Worm (Caenorhabditis elegans) whole organism, mixed stage, embryonic: Measurements from ENCODE around the gene Y76A2B.4.

Experiments
- M03D4.4 ChIP-seq: sonication (generic microtip); optimal IDR thresholded peaks from 2 replicates; lab custom pipeline; 2017; ENCODE audit warnings: mild to moderate bottlenecking, missing genetic modification characterization, missing compliant biosample characterization
- bed-3 ChIP-seq: fragments of 200-800 bp; sonication (Bioruptor generic); optimal IDR thresholded peaks from 3 replicates; lab custom pipeline; 2018; ENCODE audit warnings: mild to moderate bottlenecking, missing genetic modification characterization, moderate library complexity, missing compliant biosample characterization
- blmp-1 ChIP-seq: fragments of 150-350 bp; optimal IDR thresholded peaks from 2 replicates; lab custom pipeline; 2014; ENCODE audit warnings: missing biosample characterization, missing genetic modification characterization
- ceh-43 ChIP-seq: fragments of 200-800 bp; sonication (Bioruptor generic); optimal IDR thresholded peaks from 2 replicates; lab custom pipeline; 2018; ENCODE audit warnings: mild to moderate bottlenecking, missing genetic modification characterization, moderate library complexity, missing compliant biosample characterization
- ceh-83 ChIP-seq: fragments of 200-800 bp; sonication (Bioruptor generic); optimal IDR thresholded peaks from 2 replicates; lab custom pipeline; 2018; ENCODE audit warnings: mild to moderate bottlenecking, missing genetic modification characterization, missing compliant biosample characterization
- ces-1 ChIP-seq: fragments of 150-350 bp; optimal IDR thresholded peaks from 2 replicates; lab custom pipeline; 2014; ENCODE audit warnings: missing biosample characterization, missing genetic modification reagents, missing genetic modification characterization
- cnd-1 ChIP-seq: fragments of 200-800 bp; sonication (Bioruptor generic); optimal IDR thresholded peaks from 2 replicates; lab custom pipeline; 2018; ENCODE audit warnings: mild to moderate bottlenecking, missing genetic modification characterization, missing compliant biosample characterization
- drap-1 ChIP-seq: fragments of 200-800 bp; sonication (Bioruptor generic); optimal IDR thresholded peaks from 3 replicates; lab custom pipeline; 2018; ENCODE audit warnings: mild to moderate bottlenecking, missing genetic modification characterization, missing compliant biosample characterization
- elt-1 ChIP-seq: sonication (generic microtip); optimal IDR thresholded peaks from 2 replicates; lab custom pipeline; 2017; ENCODE audit warnings: missing genetic modification characterization, mild to moderate bottlenecking, missing compliant biosample characterization, antibody characterized with exemption, moderate library complexity, borderline replicate concordance; ENCODE audit not compliant: insufficient read depth
- elt-3 ChIP-seq: fragments of 150-350 bp; optimal IDR thresholded peaks from 2 replicates; lab custom pipeline; 2014; ENCODE audit warnings: missing biosample characterization, missing genetic modification characterization
- flh-1 ChIP-seq: fragments of 200-800 bp; sonication (Bioruptor generic); optimal IDR thresholded peaks from 2 replicates; lab custom pipeline; 2018; ENCODE audit warnings: mild to moderate bottlenecking, missing genetic modification characterization, moderate library complexity, missing compliant biosample characterization
- ham-2 ChIP-seq: fragments of 200-800 bp; sonication (Bioruptor generic); optimal IDR thresholded peaks from 2 replicates; lab custom pipeline; 2018; ENCODE audit warnings: mild to moderate bottlenecking, missing genetic modification characterization, missing compliant biosample characterization
- hlh-1 ChIP-seq: fragments of 150-350 bp; optimal IDR thresholded peaks from 2 replicates; lab custom pipeline; 2014; ENCODE audit warnings: missing biosample characterization, missing genetic modification reagents, missing genetic modification characterization
- lin-13 ChIP-seq: fragments of 150-350 bp; optimal IDR thresholded peaks from 2 replicates; lab custom pipeline; 2014; ENCODE audit warnings: missing biosample characterization, missing genetic modification characterization
- lin-32 ChIP-seq: fragments of 200-800 bp; sonication (Bioruptor generic); optimal IDR thresholded peaks from 2 replicates; lab custom pipeline; 2018; ENCODE audit warnings: mild to moderate bottlenecking, missing genetic modification characterization, missing compliant biosample characterization
- lsy-2 ChIP-seq: fragments of 150-350 bp; optimal IDR thresholded peaks from 2 replicates; lab custom pipeline; 2014; ENCODE audit warnings: missing biosample characterization, missing genetic modification characterization
- mab-5 ChIP-seq: fragments of 150-350 bp; optimal IDR thresholded peaks from 2 replicates; lab custom pipeline; 2014; ENCODE audit warnings: missing biosample characterization, missing genetic modification characterization
- mep-1 ChIP-seq: fragments of 150-350 bp; optimal IDR thresholded peaks from 2 replicates; lab custom pipeline; 2017; ENCODE audit warnings: missing biosample characterization, missing genetic modification reagents, missing genetic modification characterization, inconsistent platforms
- mls-2 ChIP-seq: sonication (generic microtip); optimal IDR thresholded peaks from 2 replicates; lab custom pipeline; 2016; ENCODE audit warnings: mild to moderate bottlenecking, missing genetic modification characterization, moderate library complexity, missing compliant biosample characterization
- nhr-12 ChIP-seq: fragments of 150-350 bp; optimal IDR thresholded peaks from 2 replicates; lab custom pipeline; 2014; ENCODE audit warnings: missing biosample characterization, missing genetic modification characterization
- nhr-237 ChIP-seq: fragments of 150-350 bp; optimal IDR thresholded peaks from 2 replicates; lab custom pipeline; 2014; ENCODE audit warnings: missing biosample characterization, missing genetic modification characterization
- nhr-28 ChIP-seq: fragments of 150-350 bp; optimal IDR thresholded peaks from 2 replicates; lab custom pipeline; 2014; ENCODE audit warnings: missing biosample characterization, missing genetic modification characterization
- nhr-76 ChIP-seq: sonication (generic microtip); optimal IDR thresholded peaks from 2 replicates; lab custom pipeline; 2017; ENCODE audit warnings: missing biosample characterization, missing genetic modification characterization
- pha-4 ChIP-seq: fragments of 150-350 bp; optimal IDR thresholded peaks from 2 replicates; lab custom pipeline; 2018; ENCODE audit warnings: missing biosample characterization, missing genetic modification reagents, missing genetic modification characterization
- snpc-4 ChIP-seq: fragments of 150-350 bp; optimal IDR thresholded peaks from 2 replicates; lab custom pipeline; 2014; ENCODE audit warnings: missing biosample characterization, missing genetic modification characterization
- tbx-8 ChIP-seq: fragments of 200-800 bp; sonication (Bioruptor generic); optimal IDR thresholded peaks from 2 replicates; lab custom pipeline; 2018; ENCODE audit warnings: mild to moderate bottlenecking, missing genetic modification characterization, moderate library complexity, missing compliant biosample characterization
- unc-120 ChIP-seq: sonication (generic microtip); optimal IDR thresholded peaks from 2 replicates; lab custom pipeline; 2017; ENCODE audit warnings: missing genetic modification characterization, missing compliant biosample characterization; ENCODE audit not compliant: poor library complexity, severe bottlenecking
- unc-39 ChIP-seq: fragments of 150-350 bp; optimal IDR thresholded peaks from 2 replicates; lab custom pipeline; 2014; ENCODE audit warnings: missing biosample characterization, missing genetic modification characterization
- unc-62 ChIP-seq: fragments of 150-350 bp; optimal IDR thresholded peaks from 2 replicates; lab custom pipeline; 2014; ENCODE audit warnings: missing biosample characterization, missing genetic modification reagents, missing genetic modification characterization
- zip-8 ChIP-seq: fragments of 150-350 bp; optimal IDR thresholded peaks from 2 replicates; lab custom pipeline; 2014; ENCODE audit warnings: missing biosample characterization, missing genetic modification characterization
- ztf-11 ChIP-seq: fragments of 150-350 bp; optimal IDR thresholded peaks from 2 replicates; lab custom pipeline; 2014; ENCODE audit warnings: missing biosample characterization, missing genetic modification characterization

The Y76A2B.4 gene

ce11 chrIII:13524021-13524420, 22.6 kb downstream of the Y76A2B.4 start, which contains the start of gene pod-1:
pod-1 (minus strand) TSS chrIII:13524121.
- TF ChIP-seq lin-13 (tag; lab: Kevin White, UChicago), result no peak
- TF ChIP-seq ceh-83 (GFP tag; lab: Kevin White, UChicago), result no peak
- no peak for TF ChIP-seq snpc-4 (tag; lab: Kevin White, UChicago)
- TF ChIP-seq zip-8, result no peak
- no peak for TF ChIP-seq nhr-237 (tag; lab: Kevin White, UChicago)
- TF ChIP-seq elt-1 (tag; lab: Kevin White, UChicago), result no peak
- no peak for TF ChIP-seq blmp-1 (tag; lab: Kevin White, UChicago)
- no peak for TF ChIP-seq ces-1
- TF ChIP-seq lin-32 (GFP tag; lab: Kevin White, UChicago), result no peak
- no peak for TF ChIP-seq nhr-12
- no peak for TF ChIP-seq tbx-8 (GFP tag; lab: Kevin White, UChicago)
- no peak for TF ChIP-seq lsy-2 (tag; lab: Kevin White, UChicago)
- no peak for TF ChIP-seq mls-2 (tag; lab: Kevin White, UChicago)
- no peak for TF ChIP-seq ztf-11 (tag; lab: Kevin White, UChicago)
- TF ChIP-seq bed-3 (GFP tag; lab: Kevin White, UChicago), result no peak
- no peak for TF ChIP-seq nhr-28 (tag; lab: Kevin White, UChicago)
- TF ChIP-seq mab-5 (tag; lab: Kevin White, UChicago), result no peak

ce11 chrIII:13518437-13518836, 28.1 kb downstream of the Y76A2B.4 start:
- TF ChIP-seq ceh-83 (GFP tag; lab: Kevin White, UChicago) (no peak), unc-62 (no peak), nhr-237 (tag; lab: Kevin White, UChicago) (no peak), drap-1 (GFP tag; lab: Kevin White, UChicago) (no peak), nhr-76 (tag; lab: Kevin White, UChicago) (no peak), tbx-8 (GFP tag; lab: Kevin White, UChicago) (no peak), ceh-43 (GFP tag; lab: Kevin White, UChicago) (no peak), mls-2 (tag; lab: Kevin White, UChicago) (no peak), unc-39 (no peak), snpc-4 (tag; lab: Kevin White, UChicago) (no peak), cnd-1 (tag; lab: Kevin White, UChicago) (no peak), elt-1 (tag; lab: Kevin White, UChicago) (no peak), blmp-1 (tag; lab: Kevin White, UChicago) (no peak), elt-3 (no peak), pha-4 (no peak), flh-1 (GFP tag; lab: Kevin White, UChicago) (no peak), hlh-1 (no peak), ces-1 (no peak)

- TF ChIP-seq ham-2, result no peak
- no peak for TF ChIP-seq mab-5 (tag; lab: Kevin White, UChicago)
- no peak for TF ChIP-seq lsy-2 (tag; lab: Kevin White, UChicago)
- peak; percentile 21 for TF ChIP-seq ces-1
Measured at ce11 chrIII:13514470-13514869, 32.1 kb downstream of the Y76A2B.4 start, which contains the start of gene mlh-1. mlh-1 (minus strand) TSS chrIII:13514570.

ce11 chrIII:13510753-13511152, 35.8 kb downstream of the Y76A2B.4 start:
- no peak for TF ChIP-seq hlh-1

ce11 chrIII:13505718-13506117, 40.9 kb downstream of the Y76A2B.4 start, which contains the start of gene T28A8.3:
T28A8.3 (plus strand) TSS chrIII:13506018.
- TF ChIP-seq lsy-2 (tag; lab: Kevin White, UChicago) (no peak), elt-1 (tag; lab: Kevin White, UChicago) (no peak), blmp-1 (tag; lab: Kevin White, UChicago) (no peak), ces-1 (no peak), mab-5 (tag; lab: Kevin White, UChicago) (no peak), M03D4.4 (no peak), bed-3 (GFP tag; lab: Kevin White, UChicago) (no peak), tbx-8 (GFP tag; lab: Kevin White, UChicago) (no peak), elt-3 (no peak), unc-39 (no peak), cnd-1 (tag; lab: Kevin White, UChicago) (no peak), drap-1 (GFP tag; lab: Kevin White, UChicago) (no peak), mep-1 (tag; lab: Kevin White, UChicago) (no peak), unc-120 (tag; lab: Kevin White, UChicago) (no peak), mls-2 (tag; lab: Kevin White, UChicago) (no peak)
